Worm (Caenorhabditis elegans): ENCODE measurements around the gene sru-45.

sru-45 gene

DNA sequence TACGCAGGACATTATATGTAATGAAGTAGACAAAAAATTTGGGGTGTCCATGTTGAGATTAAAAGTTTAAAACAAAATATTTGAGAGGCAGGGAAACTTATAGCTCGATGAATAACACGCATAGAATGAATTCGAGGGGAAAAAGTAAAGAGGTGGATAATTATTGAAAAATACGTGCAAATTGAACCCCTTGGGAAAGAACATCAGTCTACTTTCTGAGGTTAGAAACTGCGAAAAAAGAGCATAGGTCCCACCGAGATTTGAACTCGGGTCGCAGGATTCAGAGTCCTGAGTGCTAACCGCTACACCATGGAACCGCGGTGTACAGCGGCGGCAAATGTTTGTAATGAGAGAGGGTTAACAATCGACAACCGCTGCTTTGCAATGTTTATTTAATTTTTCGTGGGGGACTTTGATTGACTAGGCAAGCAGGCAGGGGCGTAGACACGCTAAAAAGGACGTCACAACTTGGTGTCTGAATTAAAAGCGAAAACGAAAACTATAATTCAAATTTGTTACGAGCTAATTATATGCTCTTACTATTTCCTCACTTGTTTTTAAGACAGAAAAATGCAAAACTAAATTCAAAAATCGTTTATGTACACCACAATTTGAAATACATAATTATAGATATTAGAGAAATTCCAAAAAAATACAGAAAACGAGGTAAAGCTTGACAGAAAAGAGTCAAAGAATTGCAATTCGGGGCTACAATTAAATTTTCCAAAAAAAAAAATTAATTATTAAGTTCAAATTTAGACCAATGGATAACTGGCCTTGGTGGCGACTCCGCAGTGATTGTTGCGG, 26.5 kb downstream of the sru-45 start, which contains the start of gene srh-269 (continued):
- TF ChIP-seq Y67H2A.10 (GFP tag; conservative IDR thresholded peaks at IDR 0.05) = peak; percentile 60; the same call in 1 of the 2 replicates
- peak; percentile 86 for TF ChIP-seq pbrm-1 (GFP tag; IDR thresholded peaks at IDR 0.05)
- no peak for TF ChIP-seq unc-62 (GFP tag; optimal IDR thresholded peaks at IDR 0.05)
- TF ChIP-seq lir-1 (GFP tag; conservative IDR thresholded peaks at IDR 0.05) = peak; percentile 63
- TF ChIP-seq egl-44 (GFP tag; IDR thresholded peaks at IDR 0.05) = peak; percentile 92
- peak in 1 of 3 experiments; percentile 46 for TF ChIP-seq lin-35 (GFP tag; optimal IDR thresholded peaks at IDR 0.05)
- TF ChIP-seq attf-6 (GFP tag; IDR thresholded peaks at IDR 0.05) = peak; percentile 89
- TF ChIP-seq snpc-3.4 (tag; optimal IDR thresholded peaks at IDR 0.05) = peak; percentile 72
- TF ChIP-seq snpc-1.1 (tag; optimal IDR thresholded peaks at IDR 0.05; ENCODE audit: insufficient read depth) = peak; percentile 67
- peak; percentile 53 for TF ChIP-seq attf-5 (GFP tag; optimal IDR thresholded peaks at IDR 0.05)
- TF ChIP-seq T07F8.4 (tag; optimal IDR thresholded peaks at IDR 0.05) = peak; percentile 78
- peak; percentile 87 for TF ChIP-seq ekl-4 (GFP tag; IDR thresholded peaks at IDR 0.05)
- peak; percentile 72 for TF ChIP-seq snpc-1.3 (tag; optimal IDR thresholded peaks at IDR 0.05; ENCODE audit: insufficient read depth)
- TF ChIP-seq madf-10 (tag; optimal IDR thresholded peaks at IDR 0.05) = peak; percentile 76
- peak; percentile 96 for TF ChIP-seq F52B5.7 (tag; optimal IDR thresholded peaks at IDR 0.05)
- TF ChIP-seq nfya-1 (tag; optimal IDR thresholded peaks at IDR 0.05; ENCODE audit: borderline replicate concordance, insufficient read depth) = no peak
- peak; percentile 29 for TF ChIP-seq F22D6.2 (tag; optimal IDR thresholded peaks at IDR 0.05)
- no peak for TF ChIP-seq ceh-91 (GFP tag; IDR thresholded peaks at IDR 0.05)
- TF ChIP-seq chd-7 (tag; optimal IDR thresholded peaks at IDR 0.05) = peak; percentile 93
- TF ChIP-seq T26A5.8 (tag; optimal IDR thresholded peaks at IDR 0.05) = peak; percentile 75
- TF ChIP-seq ztf-22 (GFP tag; optimal IDR thresholded peaks at IDR 0.05) = no peak
- peak; percentile 77 for TF ChIP-seq lin-54 (GFP tag; optimal IDR thresholded peaks at IDR 0.05)
- TF ChIP-seq F33H1.4 (GFP tag; IDR thresholded peaks at IDR 0.05) = peak; percentile 23; the same call in 1 of the 2 replicates
- peak; percentile 90 for TF ChIP-seq atf-7 (tag; optimal IDR thresholded peaks at IDR 0.05)
- peak; percentile 77 for TF ChIP-seq mcd-1 (GFP tag; IDR thresholded peaks at IDR 0.05)
- TF ChIP-seq dpff-1 (tag; optimal IDR thresholded peaks at IDR 0.05) = peak; percentile 6
- TF ChIP-seq fkh-3 (tag; optimal IDR thresholded peaks at IDR 0.05) = peak; percentile 95
- peak; percentile 64 for TF ChIP-seq nhr-90 (tag; optimal IDR thresholded peaks at IDR 0.05)
- peak; percentile 90 for TF ChIP-seq ztf-25 (GFP tag; IDR thresholded peaks at IDR 0.05)
- TF ChIP-seq ccch-3 (GFP tag; optimal IDR thresholded peaks at IDR 0.05) = no peak
- peak; percentile 86 for TF ChIP-seq zim-3 (tag; optimal IDR thresholded peaks at IDR 0.05)
- no peak for TF ChIP-seq B0019.2 (GFP tag; conservative IDR thresholded peaks at IDR 0.05)
- peak; percentile 94 for TF ChIP-seq repo-1 (tag; optimal IDR thresholded peaks at IDR 0.05)
- TF ChIP-seq zfh-2 (GFP tag; conservative IDR thresholded peaks at IDR 0.05) = peak; percentile 46; the same call in 1 of the 2 replicates

DNA sequence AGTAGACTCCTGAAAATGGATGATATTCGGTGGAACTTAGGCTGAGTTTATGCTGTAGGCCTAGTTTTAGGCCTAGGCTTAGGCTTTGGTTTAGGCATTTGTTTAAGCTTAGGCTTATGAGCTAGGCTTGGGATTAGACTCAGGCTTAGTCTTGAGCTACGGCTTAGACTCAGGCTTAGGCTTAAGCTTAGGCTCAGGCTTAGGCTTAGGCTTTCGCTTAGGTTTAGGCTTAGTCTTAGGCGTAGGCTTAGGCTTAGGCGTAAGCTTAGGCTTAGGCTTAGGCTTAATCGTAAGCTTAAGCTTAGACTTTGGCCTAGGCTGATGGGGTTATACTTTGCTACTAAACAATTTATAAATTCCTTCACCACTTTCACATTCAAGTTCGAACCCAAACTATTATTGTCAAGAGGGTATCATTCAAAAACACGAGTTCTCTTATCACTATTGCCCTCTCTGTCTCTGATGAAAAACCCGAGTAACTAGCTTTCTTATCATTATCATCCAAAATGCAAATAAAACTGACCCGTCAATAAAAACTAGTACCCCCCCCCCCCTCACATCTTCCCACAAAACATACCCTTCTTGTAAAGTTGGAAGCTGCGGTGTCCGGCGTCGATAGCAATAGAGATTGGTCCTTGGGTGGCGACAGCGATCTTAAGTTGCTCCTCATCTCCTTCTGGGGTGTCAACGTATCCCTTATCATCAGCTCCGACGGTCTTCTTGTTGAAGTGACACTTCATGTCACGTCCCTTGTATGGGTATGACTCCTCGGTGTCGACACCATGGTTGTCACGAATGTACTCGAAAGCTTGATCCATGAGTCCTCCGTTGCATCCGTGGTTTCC, 27.4 kb downstream of the sru-45 start:
- TF ChIP-seq zim-3 (tag; optimal IDR thresholded peaks at IDR 0.05) = peak; percentile 6
- no peak for TF ChIP-seq rpc-1 (optimal IDR thresholded peaks at IDR 0.05)
- TF ChIP-seq rpc-1 (tag; optimal IDR thresholded peaks at IDR 0.05) = no peak
- TF ChIP-seq mes-4 (tag; optimal IDR thresholded peaks at IDR 0.05) = no peak
- TF ChIP-seq F52B5.7 (tag; optimal IDR thresholded peaks at IDR 0.05) = peak; percentile 40
- TF ChIP-seq Y56A3A.18 (GFP tag; IDR thresholded peaks at IDR 0.05) = peak; percentile 40
- no peak for TF ChIP-seq bed-1 (GFP tag; IDR thresholded peaks at IDR 0.05)
- peak; percentile 20; the same call in 1 of the 2 replicates for TF ChIP-seq madf-6 (GFP tag; IDR thresholded peaks at IDR 0.05)
- 0 out of 2 replicates have a peak, but pooled peaks have one; percentile 12 for TF ChIP-seq hmg-20 (GFP tag; IDR thresholded peaks at IDR 0.05)
- TF ChIP-seq him-1 (tag; optimal IDR thresholded peaks at IDR 0.05) = no peak
- no peak for TF ChIP-seq mcd-1 (GFP tag; IDR thresholded peaks at IDR 0.05)
- no peak for TF ChIP-seq ceh-79 (tag; optimal IDR thresholded peaks at IDR 0.05)
- peak; percentile 53 for TF ChIP-seq pha-4 (tag; optimal IDR thresholded peaks at IDR 0.05)
- TF ChIP-seq lag-1 (GFP tag; IDR thresholded peaks at IDR 0.05) = no peak
- TF ChIP-seq ZK185.1 (tag; optimal IDR thresholded peaks at IDR 0.05; ENCODE audit: poor library complexity, severe bottlenecking) = peak; percentile 34

Measured in whole organism, young adult.